Fruit fly (Drosophila melanogaster): ENCODE results near the gene Spt20.

Spt20 gene

dm6 chr3L:13502484-13503109, at the start of gene Spt20:
Spt20 (plus strand) TSS chr3L:13502707.
- no peak for TF ChIP-seq psq (optimal IDR thresholded peaks at IDR 0.05)
- TF ChIP-seq pan (optimal IDR thresholded peaks at IDR 0.05), result no peak
- TF ChIP-seq CG8478 (optimal IDR thresholded peaks at IDR 0.05), result no peak
- no peak for TF ChIP-seq usp (GFP tag; optimal IDR thresholded peaks at IDR 0.05)
- TF ChIP-seq EcR (GFP tag; optimal IDR thresholded peaks at IDR 0.05), result no peak
- no peak for TF ChIP-seq Dll (optimal IDR thresholded peaks at IDR 0.05)

dm6 chr3L:13454755-13455154, 47.8 kb upstream of the Spt20 start:
- TF ChIP-seq pan (optimal IDR thresholded peaks at IDR 0.05), result no peak
- TF ChIP-seq Dll (optimal IDR thresholded peaks at IDR 0.05), result no peak
- no peak for TF ChIP-seq psq (optimal IDR thresholded peaks at IDR 0.05)
- no peak for TF ChIP-seq CG8478 (optimal IDR thresholded peaks at IDR 0.05)
- TF ChIP-seq usp (GFP tag; optimal IDR thresholded peaks at IDR 0.05), result no peak
- TF ChIP-seq EcR (GFP tag; optimal IDR thresholded peaks at IDR 0.05), result no peak

- TF ChIP-seq Dll (optimal IDR thresholded peaks at IDR 0.05) (no peak), psq (optimal IDR thresholded peaks at IDR 0.05) (no peak), CG8478 (optimal IDR thresholded peaks at IDR 0.05) (no peak), pan (optimal IDR thresholded peaks at IDR 0.05) (no peak), EcR (GFP tag; optimal IDR thresholded peaks at IDR 0.05) (no peak), usp (GFP tag; optimal IDR thresholded peaks at IDR 0.05) (no peak)
Measured at dm6 chr3L:13457133-13457532, 45.4 kb upstream of the Spt20 start, which contains the start of gene CG10116. CG10116 (minus strand) TSS chr3L:13457238.

- TF ChIP-seq psq (optimal IDR thresholded peaks at IDR 0.05), result no peak
- TF ChIP-seq EcR (GFP tag; optimal IDR thresholded peaks at IDR 0.05), result no peak
- no peak for TF ChIP-seq usp (GFP tag; optimal IDR thresholded peaks at IDR 0.05)
- TF ChIP-seq pan (optimal IDR thresholded peaks at IDR 0.05), result no peak
- TF ChIP-seq CG8478 (optimal IDR thresholded peaks at IDR 0.05), result no peak
- no peak for TF ChIP-seq Dll (optimal IDR thresholded peaks at IDR 0.05)
Measured at dm6 chr3L:13474607-13475006, 27.9 kb upstream of the Spt20 start, which contains the start of gene CG10089. CG10089 (minus strand) TSS chr3L:13474787.

dm6 chr3L:13476070-13476469, 26.4 kb upstream of the Spt20 start:
- TF ChIP-seq psq (optimal IDR thresholded peaks at IDR 0.05), result no peak
- no peak for TF ChIP-seq pan (optimal IDR thresholded peaks at IDR 0.05)
- no peak for TF ChIP-seq CG8478 (optimal IDR thresholded peaks at IDR 0.05)
- TF ChIP-seq usp (GFP tag; optimal IDR thresholded peaks at IDR 0.05), result no peak
- TF ChIP-seq EcR (GFP tag; optimal IDR thresholded peaks at IDR 0.05), result no peak
- TF ChIP-seq Dll (optimal IDR thresholded peaks at IDR 0.05), result no peak

- TF ChIP-seq Dll (optimal IDR thresholded peaks at IDR 0.05), result peak; percentile 100
- TF ChIP-seq CG8478 (optimal IDR thresholded peaks at IDR 0.05), result no peak
Measured at dm6 chr3L:13476566-13477452, 25.7 kb upstream of the Spt20 start.

- TF ChIP-seq Dll (optimal IDR thresholded peaks at IDR 0.05) (no peak), CG8478 (optimal IDR thresholded peaks at IDR 0.05) (no peak), EcR (GFP tag; optimal IDR thresholded peaks at IDR 0.05) (no peak), psq (optimal IDR thresholded peaks at IDR 0.05) (no peak), usp (GFP tag; optimal IDR thresholded peaks at IDR 0.05) (no peak), pan (optimal IDR thresholded peaks at IDR 0.05) (no peak)
Measured at dm6 chr3L:13477453-13478184, 24.9 kb upstream of the Spt20 start, which contains the start of gene stv. stv (plus strand) TSS chr3L:13477541.

- TF ChIP-seq pan (optimal IDR thresholded peaks at IDR 0.05) (no peak), EcR (GFP tag; optimal IDR thresholded peaks at IDR 0.05) (no peak), Dll (optimal IDR thresholded peaks at IDR 0.05) (no peak), usp (GFP tag; optimal IDR thresholded peaks at IDR 0.05) (no peak), psq (optimal IDR thresholded peaks at IDR 0.05) (no peak), CG8478 (optimal IDR thresholded peaks at IDR 0.05) (no peak)
Measured at dm6 chr3L:13478339-13479203, 23.9 kb upstream of the Spt20 start.

- no peak for TF ChIP-seq CG8478 (optimal IDR thresholded peaks at IDR 0.05)
- no peak for TF ChIP-seq Dll (optimal IDR thresholded peaks at IDR 0.05)
Measured at dm6 chr3L:13479204-13479600, 23.3 kb upstream of the Spt20 start.

- TF ChIP-seq psq (optimal IDR thresholded peaks at IDR 0.05) (no peak), pan (optimal IDR thresholded peaks at IDR 0.05) (no peak)
Measured at dm6 chr3L:13479609-13480240, 22.8 kb upstream of the Spt20 start.

dm6 chr3L:13480241-13480627, 22.3 kb upstream of the Spt20 start:
- TF ChIP-seq EcR (GFP tag; optimal IDR thresholded peaks at IDR 0.05) (no peak), Dll (optimal IDR thresholded peaks at IDR 0.05) (peak; percentile 25)
